Fruit fly (Drosophila melanogaster): Measurements from ENCODE around the gene meng.
A peak's percentile ranks its signal among the peaks of the same experiment; 100 is the strongest.

meng gene

DNA sequence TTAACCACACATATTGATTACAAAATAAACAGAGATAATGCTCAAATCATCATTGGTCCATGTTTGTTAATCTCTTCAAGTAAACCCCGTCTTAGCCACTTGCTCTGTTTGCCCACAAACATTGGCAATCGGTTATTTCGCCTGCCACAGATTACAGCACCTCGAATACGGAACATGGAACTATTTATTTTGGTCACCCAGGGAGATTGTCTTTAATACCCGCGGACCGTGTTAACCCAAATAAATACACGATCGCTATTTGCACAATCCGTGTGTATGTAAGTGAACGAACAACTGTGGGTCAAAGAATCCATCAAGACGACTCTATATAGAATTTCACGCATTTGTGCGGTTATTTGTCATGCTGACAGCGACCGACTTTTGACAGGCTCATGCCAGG lies 41.6 kb upstream of the meng start (continued):
- TF ChIP-seq ERR (GFP tag; optimal IDR thresholded peaks at IDR 0.05) (no peak), MESR4 (GFP tag; optimal IDR thresholded peaks at IDR 0.05) (no peak), dpn (GFP tag; optimal IDR thresholded peaks at IDR 0.05) (peak in 1 of 2 experiments; percentile 11), Aef1 (GFP tag; IDR thresholded peaks at IDR 0.05) (no peak), CG12219 (GFP tag; optimal IDR thresholded peaks at IDR 0.05) (peak; percentile 27), seq (GFP tag; IDR thresholded peaks at IDR 0.05) (no peak), sc (optimal IDR thresholded peaks at IDR 0.05) (no peak), sc (GFP tag; optimal IDR thresholded peaks at IDR 0.05) (peak; percentile 67), CG10565 (GFP tag; optimal IDR thresholded peaks at IDR 0.05) (no peak), Lim3 (GFP tag; IDR thresholded peaks at IDR 0.05) (no peak), Hr78 (GFP tag; optimal IDR thresholded peaks at IDR 0.05) (no peak), CG4730 (GFP tag; IDR thresholded peaks at IDR 0.05) (no peak), Deaf1 (tag; optimal IDR thresholded peaks at IDR 0.05) (no peak), slou (GFP tag; optimal IDR thresholded peaks at IDR 0.05) (no peak), Ada2b (GFP tag; IDR thresholded peaks at IDR 0.05) (no peak), CG32767 (GFP tag; IDR thresholded peaks at IDR 0.05) (no peak), CG17359 (tag; optimal IDR thresholded peaks at IDR 0.05) (no peak), PHDP (tag; optimal IDR thresholded peaks at IDR 0.05) (peak; percentile 29), H2.0 (GFP tag; IDR thresholded peaks at IDR 0.05) (no peak), Rx (GFP tag; IDR thresholded peaks at IDR 0.05) (no peak), CG17568 (GFP tag; optimal IDR thresholded peaks at IDR 0.05) (peak; percentile 67), CG10366 (GFP tag; IDR thresholded peaks at IDR 0.05) (no peak), NK7.1 (GFP tag; optimal IDR thresholded peaks at IDR 0.05) (peak; percentile 31), Hey (tag; optimal IDR thresholded peaks at IDR 0.05) (no peak), Lpt (GFP tag; optimal IDR thresholded peaks at IDR 0.05) (no peak), salm (tag; optimal IDR thresholded peaks at IDR 0.05) (no peak), GATAe (GFP tag; conservative IDR thresholded peaks at IDR 0.05) (no peak), dmrt11E (tag; optimal IDR thresholded peaks at IDR 0.05) (peak; percentile 77), YL-1 (GFP tag; optimal IDR thresholded peaks at IDR 0.05) (no peak), CG5953 (GFP tag; IDR thresholded peaks at IDR 0.05) (no peak), Poxn (GFP tag; IDR thresholded peaks at IDR 0.05) (no peak), usp (GFP tag; optimal IDR thresholded peaks at IDR 0.05) (no peak), CG6272 (GFP tag; IDR thresholded peaks at IDR 0.05) (no peak), E2f1 (GFP tag; IDR thresholded peaks at IDR 0.05) (no peak), CG6175 (GFP tag; IDR thresholded peaks at IDR 0.05) (no peak), Ravus (GFP tag; IDR thresholded peaks at IDR 0.05) (no peak), pan (optimal IDR thresholded peaks at IDR 0.05) (no peak), pan (GFP tag; optimal IDR thresholded peaks at IDR 0.05 in 1 of 2, IDR thresholded peaks at IDR 0.05 in 1 of 2) (no peak), CG7987 (GFP tag; optimal IDR thresholded peaks at IDR 0.05) (no peak), CG12299 (tag; optimal IDR thresholded peaks at IDR 0.05) (no peak), Sry-δ (GFP tag; optimal IDR thresholded peaks at IDR 0.05) (no peak), kah (GFP tag; optimal IDR thresholded peaks at IDR 0.05) (no peak), cwo (GFP tag; optimal IDR thresholded peaks at IDR 0.05) (no peak), CG4707 (GFP tag; optimal IDR thresholded peaks at IDR 0.05) (no peak), org-1 (GFP tag; optimal IDR thresholded peaks at IDR 0.05) (peak; percentile 73), zf30C (GFP tag; optimal IDR thresholded peaks at IDR 0.05) (no peak), tio (GFP tag; optimal IDR thresholded peaks at IDR 0.05) (peak; percentile 3), CG15514 (GFP tag; optimal IDR thresholded peaks at IDR 0.05) (no peak), CG6689 (GFP tag; IDR thresholded peaks at IDR 0.05) (no peak), schlank (tag; optimal IDR thresholded peaks at IDR 0.05) (no peak), nmo (GFP tag; optimal IDR thresholded peaks at IDR 0.05) (no peak), Lhr (GFP tag; optimal IDR thresholded peaks at IDR 0.05) (peak; percentile 25), sens (GFP tag) (peak; percentile 90)
